Worm (Caenorhabditis elegans): ENCODE measurements around the gene cyp-37A1.

DNA sequence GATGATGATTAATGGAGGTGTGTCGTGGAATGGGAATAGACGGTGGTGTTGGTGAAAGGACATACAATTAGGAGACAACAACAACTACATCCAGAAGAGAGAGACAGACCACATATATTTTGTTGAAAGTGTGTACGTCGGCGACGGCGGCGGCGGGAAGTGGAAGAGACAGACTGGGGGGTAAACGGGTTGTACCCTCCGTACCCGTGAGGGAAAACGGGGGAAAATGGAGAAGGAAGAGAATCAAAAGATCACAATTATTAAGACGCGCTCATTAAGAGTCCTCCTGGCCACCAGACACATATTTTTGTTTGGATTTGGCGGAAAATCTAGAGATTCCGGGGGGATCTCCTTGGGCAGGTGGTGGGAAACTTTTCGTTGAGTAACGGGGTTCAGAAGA is 29.7 kb upstream of the cyp-37A1 start:
- TF ChIP-seq F49E8.2 (tag; optimal IDR thresholded peaks at IDR 0.05; ENCODE audit: borderline replicate concordance) (no peak), ztf-11 (tag; optimal IDR thresholded peaks at IDR 0.05) (no peak)
